Fruit fly (Drosophila melanogaster): Measurements from ENCODE around the gene Nnf1b.

The Nnf1b gene

dm6 chr2L:857897-858517, 47.6 kb downstream of the Nnf1b start (continued):
- TF ChIP-seq kni (GFP tag; optimal IDR thresholded peaks at IDR 0.05) (no peak), CG12071 (GFP tag; optimal IDR thresholded peaks at IDR 0.05) (no peak), CG18262 (tag; optimal IDR thresholded peaks at IDR 0.05) (peak; percentile 46), Awh (GFP tag; IDR thresholded peaks at IDR 0.05) (0 out of 2 replicates have a peak, but pooled peaks have one; percentile 32), ken (GFP tag; IDR thresholded peaks at IDR 0.05) (peak; percentile 53; the same call in 1 of the 3 replicates), CG17186 (GFP tag; optimal IDR thresholded peaks at IDR 0.05) (no peak), CG13296 (GFP tag; optimal IDR thresholded peaks at IDR 0.05) (no peak), CG14710 (tag; optimal IDR thresholded peaks at IDR 0.05) (peak; percentile 10), CG1792 (GFP tag; optimal IDR thresholded peaks at IDR 0.05) (no peak), CG9215 (GFP tag; IDR thresholded peaks at IDR 0.05) (no peak), ind (GFP tag; optimal IDR thresholded peaks at IDR 0.05) (peak; percentile 34), CG16813 (GFP tag; IDR thresholded peaks at IDR 0.05; ENCODE audit: partially characterized antibody) (no peak), rib (GFP tag; IDR thresholded peaks at IDR 0.05) (no peak), CG43689 (GFP tag; IDR thresholded peaks at IDR 0.05) (no peak), MBD-R2 (GFP tag; IDR thresholded peaks at IDR 0.05) (no peak), CG3847 (GFP tag; IDR thresholded peaks at IDR 0.05) (peak; percentile 51; the same call in 1 of the 2 replicates), Mad (GFP tag; optimal IDR thresholded peaks at IDR 0.05) (no peak), CG8281 (tag; optimal IDR thresholded peaks at IDR 0.05) (no peak), cato (GFP tag; optimal IDR thresholded peaks at IDR 0.05; ENCODE audit: borderline replicate concordance) (no peak), tll (GFP tag; optimal IDR thresholded peaks at IDR 0.05) (no peak), CG4707 (GFP tag; optimal IDR thresholded peaks at IDR 0.05) (peak; percentile 24), CG12391 (tag; optimal IDR thresholded peaks at IDR 0.05) (peak; percentile 74), CG13123 (GFP tag; optimal IDR thresholded peaks at IDR 0.05) (no peak), ara (GFP tag; IDR thresholded peaks at IDR 0.05) (peak; percentile 49; the same call in 1 of the 2 replicates), Spps (tag; optimal IDR thresholded peaks at IDR 0.05) (no peak), E2f1 (GFP tag; IDR thresholded peaks at IDR 0.05) (peak; percentile 64), Gsc (GFP tag; IDR thresholded peaks at IDR 0.05) (no peak), CG11398 (GFP tag; optimal IDR thresholded peaks at IDR 0.05) (peak; percentile 9), crc (GFP tag; optimal IDR thresholded peaks at IDR 0.05) (peak; percentile 38), pan (optimal IDR thresholded peaks at IDR 0.05) (no peak), pan (GFP tag; optimal IDR thresholded peaks at IDR 0.05 in 1 of 2, IDR thresholded peaks at IDR 0.05 in 1 of 2) (peak in 1 of 2 experiments; percentile 56), az2 (GFP tag; optimal IDR thresholded peaks at IDR 0.05) (peak; percentile 36), pum (GFP tag; optimal IDR thresholded peaks at IDR 0.05) (no peak), HLH3B (GFP tag; IDR thresholded peaks at IDR 0.05) (peak; percentile 73), cwo (GFP tag; optimal IDR thresholded peaks at IDR 0.05) (peak; percentile 27), stwl (tag; optimal IDR thresholded peaks at IDR 0.05) (no peak), B-H2 (GFP tag; optimal IDR thresholded peaks at IDR 0.05) (no peak), CG6765 (GFP tag; optimal IDR thresholded peaks at IDR 0.05) (no peak), CG12942 (GFP tag; optimal IDR thresholded peaks at IDR 0.05) (no peak), CG18011 (GFP tag; optimal IDR thresholded peaks at IDR 0.05) (peak; percentile 18), eve (GFP tag; optimal IDR thresholded peaks at IDR 0.05) (no peak), nom (GFP tag; optimal IDR thresholded peaks at IDR 0.05) (no peak), CG8388 (GFP tag; optimal IDR thresholded peaks at IDR 0.05) (peak; percentile 33), CG31441 (GFP tag; IDR thresholded peaks at IDR 0.05) (peak; percentile 38; the same call in 1 of the 2 replicates), crp (GFP tag; optimal IDR thresholded peaks at IDR 0.05) (no peak), CG16815 (GFP tag; optimal IDR thresholded peaks at IDR 0.05) (no peak), unc-4 (GFP tag; IDR thresholded peaks at IDR 0.05; ENCODE audit: partially characterized antibody) (no peak), Antp (GFP tag; optimal IDR thresholded peaks at IDR 0.05) (peak; percentile 43), CG12659 (GFP tag; optimal IDR thresholded peaks at IDR 0.05) (peak; percentile 62), Ravus (GFP tag; IDR thresholded peaks at IDR 0.05) (no peak)

Data from whole organism, embryonic.